Worm (Caenorhabditis elegans) whole organism, L4/young adult: ENCODE results near the gene scl-13.

Source experiments
- W03F9.2 ChIP-seq: fragments of 150-350 bp; optimal IDR thresholded peaks from 2 replicates; lab custom pipeline; 2014; ENCODE audit warnings: missing biosample characterization, missing genetic modification characterization
- dao-5 ChIP-seq: sonication (generic microtip); optimal IDR thresholded peaks from 2 replicates; lab custom pipeline; 2016; ENCODE audit warnings: missing genotype, missing genetic modification characterization, moderate library complexity, missing compliant biosample characterization
- him-1 ChIP-seq: sonication (generic microtip); optimal IDR thresholded peaks from 2 replicates; lab custom pipeline; 2016; ENCODE audit warnings: missing genotype, missing genetic modification reagents, missing genetic modification characterization, missing compliant biosample characterization

scl-13 gene

DNA sequence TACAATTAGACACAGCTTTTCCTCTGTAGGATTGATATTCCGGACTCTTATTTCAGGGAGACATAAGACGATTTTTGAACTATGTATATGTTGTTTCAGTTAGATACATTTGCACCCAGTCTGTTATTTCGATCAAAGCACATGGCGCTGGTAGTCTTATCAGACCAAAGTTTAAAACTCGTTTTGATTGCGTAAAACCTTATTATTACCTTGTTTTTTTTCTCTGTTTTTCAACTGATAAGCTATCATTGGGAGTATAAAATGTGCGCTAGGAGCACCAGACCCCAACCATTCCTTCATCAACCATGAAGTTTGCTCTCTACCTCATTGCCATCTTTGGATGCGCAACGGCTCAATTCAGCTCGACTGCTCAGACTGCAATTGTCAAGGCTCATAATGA is 850 bp upstream of the scl-13 start, which contains the start of gene scl-12:
TSS of gene scl-12 (plus strand) at position 301 of the 400 bp plus-strand sequence.
- TF ChIP-seq W03F9.2 (tag; lab: Kevin White, UChicago) (no peak), dao-5 (tag; lab: Kevin White, UChicago) (no peak), him-1 (no peak)

DNA sequence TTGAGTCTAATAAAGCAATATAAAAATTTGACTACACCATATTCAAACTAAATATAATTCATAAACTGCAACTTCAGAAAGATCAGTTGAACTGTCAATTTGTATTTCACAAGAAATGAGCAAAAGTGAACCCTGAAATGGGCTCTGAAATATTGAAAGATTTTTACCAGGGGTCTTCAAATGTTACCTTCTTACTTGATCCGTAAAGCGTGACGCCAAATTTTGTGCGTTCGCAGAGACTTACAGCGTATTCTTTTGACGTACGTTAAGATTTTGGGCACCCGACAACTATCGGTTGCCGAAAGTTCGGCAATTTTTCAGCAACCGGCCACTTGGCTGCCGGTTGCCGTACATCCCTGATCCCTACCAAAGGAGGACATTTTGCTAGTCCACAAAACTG is 1.4 kb downstream of the scl-13 start:
- TF ChIP-seq him-1 (no peak), dao-5 (tag; lab: Kevin White, UChicago) (no peak), W03F9.2 (tag; lab: Kevin White, UChicago) (no peak)

DNA sequence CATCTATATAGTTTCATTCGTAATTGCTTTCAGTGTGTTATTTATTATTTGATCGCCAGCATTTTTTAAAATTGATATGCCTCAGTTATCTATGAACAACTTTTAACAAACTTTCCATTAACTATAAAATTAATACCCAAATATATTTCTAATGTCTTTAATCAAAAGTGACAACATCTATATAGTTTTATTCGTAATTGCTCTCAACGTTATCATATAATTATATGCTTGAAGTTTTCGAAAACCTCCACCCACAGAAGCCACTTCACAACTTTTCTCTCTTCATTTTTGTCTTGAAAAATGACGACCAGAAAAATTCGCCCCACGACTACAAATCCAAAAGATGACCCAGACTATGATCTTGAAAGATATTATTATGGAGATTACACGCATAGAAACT is 3.1 kb downstream of the scl-13 start, which contains the start of gene srw-6:
TSS of gene srw-6 (plus strand) at position 301 of the 400 bp plus-strand sequence.
- TF ChIP-seq dao-5 (tag; lab: Kevin White, UChicago) (no peak), him-1 (no peak), W03F9.2 (tag; lab: Kevin White, UChicago) (no peak)

ce11 chrV:3807846-3808245 is 3.6 kb downstream of the scl-13 start:
- TF ChIP-seq him-1, result no peak
- no peak for TF ChIP-seq dao-5 (tag; lab: Kevin White, UChicago)

ce11 chrV:3805961-3806360 is 5.5 kb downstream of the scl-13 start, which contains the start of gene srw-7:
Gene srw-7, plus strand, starts transcription at chrV:3806261.
- TF ChIP-seq him-1 (no peak), dao-5 (tag; lab: Kevin White, UChicago) (no peak), W03F9.2 (tag; lab: Kevin White, UChicago) (no peak)

- no peak for TF ChIP-seq him-1
- TF ChIP-seq W03F9.2 (tag; lab: Kevin White, UChicago), result no peak
- TF ChIP-seq dao-5 (tag; lab: Kevin White, UChicago), result no peak
Measured at ce11 chrV:3805499-3805898, 5.9 kb downstream of the scl-13 start, which contains the start of gene R08F11.4. Gene R08F11.4, minus strand, starts transcription at chrV:3805527.

- TF ChIP-seq dao-5 (tag; lab: Kevin White, UChicago), result no peak
- TF ChIP-seq W03F9.2 (tag; lab: Kevin White, UChicago), result no peak
- no peak for TF ChIP-seq him-1
Measured at ce11 chrV:3803343-3803742, 8.1 kb downstream of the scl-13 start, which contains the start of gene cyp-33C8. Gene cyp-33C8, minus strand, starts transcription at chrV:3803542.

- no peak for TF ChIP-seq W03F9.2 (tag; lab: Kevin White, UChicago)
- TF ChIP-seq him-1, result no peak
- TF ChIP-seq dao-5 (tag; lab: Kevin White, UChicago), result no peak
Measured at ce11 chrV:3801787-3802417, 9.5 kb downstream of the scl-13 start.

DNA sequence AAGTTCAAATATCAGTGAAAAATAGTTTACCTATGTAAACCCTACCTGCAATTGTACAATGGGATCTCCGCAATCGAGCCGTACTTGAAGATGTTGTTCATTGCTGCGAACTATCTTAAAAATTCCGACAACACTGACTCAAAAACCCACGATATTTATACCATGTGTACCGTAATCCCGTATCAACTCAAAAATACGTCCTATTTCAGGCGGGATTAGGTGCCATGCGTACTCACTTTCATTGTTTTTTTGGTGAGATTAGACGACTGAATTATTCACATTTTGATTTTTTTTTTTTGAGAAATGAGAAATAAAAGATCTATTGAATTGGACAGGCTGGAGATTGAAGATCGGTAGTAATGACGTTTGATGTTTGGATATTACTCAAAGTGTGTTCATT is 11.1 kb downstream of the scl-13 start, which contains the start of gene srt-30:
TSS of gene srt-30 (minus strand) at position 101 of the 400 bp plus-strand sequence.
- no peak for TF ChIP-seq him-1

- TF ChIP-seq W03F9.2 (tag; lab: Kevin White, UChicago), result no peak
- no peak for TF ChIP-seq him-1
- TF ChIP-seq dao-5 (tag; lab: Kevin White, UChicago), result no peak
Measured at ce11 chrV:3799737-3800136, 11.7 kb downstream of the scl-13 start.

- no peak for TF ChIP-seq him-1
- no peak for TF ChIP-seq dao-5 (tag; lab: Kevin White, UChicago)
- no peak for TF ChIP-seq W03F9.2 (tag; lab: Kevin White, UChicago)
Measured at ce11 chrV:3790424-3790823, 21.0 kb downstream of the scl-13 start.

DNA sequence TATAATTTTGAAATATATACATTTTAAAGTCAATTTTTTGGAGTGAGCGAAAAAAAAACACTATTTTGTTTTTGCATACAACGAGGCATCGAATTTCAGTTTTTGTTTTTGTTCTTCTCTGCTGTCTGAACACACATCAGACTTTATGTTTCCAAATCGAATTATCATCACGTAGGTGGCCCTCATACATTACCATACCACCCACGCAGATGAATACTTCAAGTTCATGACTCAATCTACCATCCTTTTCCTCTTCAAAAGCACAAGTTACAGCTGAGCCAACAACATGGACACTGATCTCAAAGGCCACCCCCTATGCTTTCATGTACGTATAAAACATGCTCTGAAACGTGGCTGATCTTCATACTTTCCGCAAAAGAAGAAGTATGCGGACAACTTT is 21.7 kb downstream of the scl-13 start, which contains the start of gene R08F11.7:
TSS of gene R08F11.7 (plus strand) at position 301 of the 400 bp plus-strand sequence.
- no peak for TF ChIP-seq dao-5 (tag; lab: Kevin White, UChicago)
- TF ChIP-seq W03F9.2 (tag; lab: Kevin White, UChicago), result no peak
- TF ChIP-seq him-1, result no peak

- no peak for TF ChIP-seq W03F9.2 (tag; lab: Kevin White, UChicago)
- no peak for TF ChIP-seq dao-5 (tag; lab: Kevin White, UChicago)
- no peak for TF ChIP-seq him-1
Measured at ce11 chrV:3788538-3788937, 22.9 kb downstream of the scl-13 start.

- TF ChIP-seq dao-5 (tag; lab: Kevin White, UChicago), result no peak
- no peak for TF ChIP-seq W03F9.2 (tag; lab: Kevin White, UChicago)
- no peak for TF ChIP-seq him-1
Measured at ce11 chrV:3784167-3784734, 27.2 kb downstream of the scl-13 start, which contains the start of gene R08F11.1. Gene R08F11.1, minus strand, starts transcription at chrV:3784217.
